Worm (Caenorhabditis elegans) whole organism, L4/young adult: ENCODE results near the gene epic-2.

ENCODE experiments used
- W03F9.2 ChIP-seq: fragments of 150-350 bp; optimal IDR thresholded peaks from 2 replicates; lab custom pipeline; 2014; ENCODE audit warnings: missing biosample characterization, missing genetic modification characterization
- him-1 ChIP-seq: sonication (generic microtip); optimal IDR thresholded peaks from 2 replicates; lab custom pipeline; 2016; ENCODE audit warnings: missing genotype, missing genetic modification reagents, missing genetic modification characterization, missing compliant biosample characterization

- TF ChIP-seq W03F9.2 (tag; lab: Kevin White, UChicago), result no peak
- TF ChIP-seq him-1, result no peak
Observed at ce11 chrIV:1725888-1726287, 5.3 kb downstream of the epic-2 start, which contains the start of gene K08D12.8.
